Worm (Caenorhabditis elegans): ENCODE data around the gene sqst-4.

DNA sequence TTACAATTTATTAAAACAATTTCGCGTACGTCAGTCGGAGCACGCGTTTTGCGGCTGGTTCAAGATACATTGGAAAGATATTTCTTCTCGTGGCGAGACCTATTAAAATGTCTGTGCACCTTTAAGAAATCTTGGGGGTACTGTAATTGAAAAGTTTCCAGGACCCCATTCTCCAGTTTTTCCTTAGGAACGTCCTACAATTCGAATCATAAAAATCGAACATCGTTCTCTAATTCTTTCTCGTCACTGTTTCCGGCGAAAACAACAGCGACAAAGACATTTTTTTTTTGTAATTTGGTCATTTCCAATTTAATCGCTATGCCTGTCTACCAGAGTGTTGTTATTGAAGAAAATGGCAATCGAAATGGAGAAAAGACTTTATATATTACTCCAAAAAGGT is 48.4 kb downstream of the sqst-4 start, which contains the start of gene Y32B12B.1:
- TF ChIP-seq tab-1 (GFP tag; IDR thresholded peaks at IDR 0.05) (no peak), flt-1 (GFP tag; IDR thresholded peaks at IDR 0.05) (no peak), ref-1 (GFP tag; conservative IDR thresholded peaks at IDR 0.05) (no peak), med-1 (GFP tag; optimal IDR thresholded peaks at IDR 0.05; ENCODE audit: insufficient read depth) (no peak), ztf-29 (GFP tag; IDR thresholded peaks at IDR 0.05) (no peak), klf-2 (GFP tag; conservative IDR thresholded peaks at IDR 0.05) (no peak), cog-1 (tag; optimal IDR thresholded peaks at IDR 0.05) (no peak)
